Fruit fly (Drosophila melanogaster) whole organism, wandering third instar larva: ENCODE data around the gene CG43203.

ENCODE experiments used
- CG32264 ChIP-seq: fragments of 200-800 bp; sonication (Bioruptor generic); optimal IDR thresholded peaks from 2 replicates; lab custom pipeline; 2016; ENCODE audit warnings: missing biosample characterization, missing genetic modification characterization
- CG9705 ChIP-seq: fragments of 200-800 bp; sonication (Bioruptor generic); optimal IDR thresholded peaks from 2 replicates; lab custom pipeline; 2018; ENCODE audit warnings: missing biosample characterization, mild to moderate bottlenecking, missing genetic modification characterization
- CrebA ChIP-seq: fragments of 200-800 bp; sonication (Bioruptor generic); optimal IDR thresholded peaks from 2 replicates; lab custom pipeline; 2016; ENCODE audit warnings: missing biosample characterization, mild to moderate bottlenecking, missing genetic modification characterization, borderline replicate concordance
- Dfd ChIP-seq: fragments of >200 bp; optimal IDR thresholded peaks from 2 replicates; lab custom pipeline; 2017; ENCODE audit warnings: missing biosample characterization, missing genetic modification characterization
- GATAd ChIP-seq: sonication (Bioruptor generic); optimal IDR thresholded peaks from 2 replicates; lab custom pipeline; 2016; ENCODE audit warnings: missing biosample characterization, missing genetic modification characterization
- HLH106 ChIP-seq: fragments of 200-800 bp; optimal IDR thresholded peaks from 3 replicates; lab custom pipeline; 2019; ENCODE audit warnings: missing biosample characterization, mild to moderate bottlenecking, missing genetic modification characterization, moderate library complexity
- Hnf4 ChIP-seq: fragments of 200-800 bp; sonication (Bioruptor generic); optimal IDR thresholded peaks from 2 replicates; lab custom pipeline; 2016; ENCODE audit warnings: missing biosample characterization, mild to moderate bottlenecking, missing genetic modification characterization
- Hr78 ChIP-seq: fragments of >200 bp; optimal IDR thresholded peaks from 2 replicates; lab custom pipeline; 2017; ENCODE audit warnings: missing biosample characterization, missing genetic modification characterization
- Hr83 ChIP-seq: fragments of 200-300 bp; sonication (Bioruptor generic); optimal IDR thresholded peaks from 2 replicates; lab custom pipeline; 2016; ENCODE audit warnings: missing biosample characterization, mild to moderate bottlenecking, missing genetic modification characterization, moderate library complexity; ENCODE audit not compliant: poor library complexity, severe bottlenecking
- Jra ChIP-seq: sonication (Bioruptor generic); optimal IDR thresholded peaks from 2 replicates; lab custom pipeline; 2016; ENCODE audit warnings: missing biosample characterization, missing genetic modification characterization
- Mio ChIP-seq: sonication (Bioruptor generic); optimal IDR thresholded peaks from 2 replicates; lab custom pipeline; 2016; ENCODE audit warnings: missing biosample characterization, missing genetic modification characterization
- Myc ChIP-seq: fragments of >200 bp; optimal IDR thresholded peaks from 2 replicates; lab custom pipeline; 2017
- N ChIP-seq: fragments of >200 bp; optimal IDR thresholded peaks from 2 replicates; lab custom pipeline; 2018; ENCODE audit warnings: missing biosample characterization, missing external identifiers, missing genetic modification characterization
- OdsH ChIP-seq: fragments of 200-800 bp; sonication (Bioruptor generic); optimal IDR thresholded peaks from 2 replicates; lab custom pipeline; 2016; ENCODE audit warnings: missing biosample characterization, mild to moderate bottlenecking, missing genetic modification characterization
- Rel ChIP-seq, 2 experiments: fragments of 200-800 bp; sonication (Bioruptor generic) in 1 of 2; optimal IDR thresholded peaks; 2 replicates in 1 of 2; 3 replicates in 1 of 2; lab custom pipeline; 2016 to 2019; ENCODE audit warnings: mild to moderate bottlenecking in 2 of 2, missing biosample characterization in 2 of 2, missing genetic modification characterization in 2 of 2, moderate library complexity in 1 of 2
- Vsx2 ChIP-seq: fragments of 200-300, 225-300 bp; sonication (Bioruptor generic); optimal IDR thresholded peaks from 2 replicates; lab custom pipeline; 2018; ENCODE audit warnings: missing biosample characterization, missing genetic modification characterization; ENCODE audit not compliant: partially characterized antibody
- br ChIP-seq: fragments of 200-800 bp; sonication (Bioruptor generic); optimal IDR thresholded peaks from 2 replicates; lab custom pipeline; 2016; ENCODE audit warnings: missing biosample characterization, missing genetic modification characterization
- brk ChIP-seq: fragments of 200-800 bp; sonication (Bioruptor generic); optimal IDR thresholded peaks from 2 replicates; lab custom pipeline; 2016; ENCODE audit warnings: missing biosample characterization, mild to moderate bottlenecking, missing genetic modification characterization
- dl ChIP-seq, 2 experiments: fragments of 175-275, 200-275 bp in 1 of 2; fragments of 200-275 bp in 1 of 2; sonication (Bioruptor generic); optimal IDR thresholded peaks; lab custom pipeline; 2018; ENCODE audit warnings: mild to moderate bottlenecking in 2 of 2, missing biosample characterization in 2 of 2, missing genetic modification characterization in 2 of 2, moderate library complexity in 2 of 2; ENCODE audit not compliant: partially characterized antibody in 2 of 2, insufficient read depth in 1 of 2
- dsf ChIP-seq: sonication (Bioruptor generic); optimal IDR thresholded peaks from 2 replicates; lab custom pipeline; 2016; ENCODE audit warnings: missing biosample characterization, missing genetic modification characterization, borderline replicate concordance
- ey ChIP-seq: fragments of 200-800 bp; sonication (Bioruptor generic); optimal IDR thresholded peaks from 2 replicates; lab custom pipeline; 2016; ENCODE audit warnings: missing biosample characterization, missing genetic modification characterization
- foxo ChIP-seq, 2 experiments: fragments of 200-800 bp; sonication (Bioruptor generic); optimal IDR thresholded peaks; 2 replicates in 1 of 2; 3 replicates in 1 of 2; lab custom pipeline; 2016 to 2017; ENCODE audit warnings: missing biosample characterization in 2 of 2, missing genetic modification characterization in 2 of 2
- fru ChIP-seq: fragments of 200-800 bp; sonication (Bioruptor generic); optimal IDR thresholded peaks from 3 replicates; lab custom pipeline; 2016; ENCODE audit warnings: missing biosample characterization, mild to moderate bottlenecking, missing genetic modification characterization
- h ChIP-seq: fragments of 200-800 bp; sonication (Bioruptor generic); optimal IDR thresholded peaks from 3 replicates; lab custom pipeline; 2016; ENCODE audit warnings: missing biosample characterization, mild to moderate bottlenecking, missing genetic modification characterization
- jim ChIP-seq: fragments of 175-275, 200-325 bp; sonication (Bioruptor generic); optimal IDR thresholded peaks from 2 replicates; lab custom pipeline; 2016; ENCODE audit warnings: missing biosample characterization, mild to moderate bottlenecking, missing genetic modification characterization
- lola ChIP-seq: fragments of >200 bp; optimal IDR thresholded peaks from 2 replicates; lab custom pipeline; 2017; ENCODE audit warnings: missing biosample characterization, missing genetic modification characterization
- pan ChIP-seq: fragments of >200 bp; optimal IDR thresholded peaks from 2 replicates; lab custom pipeline; 2017
- psq ChIP-seq: fragments of 200-800 bp; sonication (Bioruptor generic); optimal IDR thresholded peaks from 3 replicates; lab custom pipeline; 2017; ENCODE audit warnings: missing biosample characterization, mild to moderate bottlenecking, missing genetic modification characterization, moderate library complexity
- rgr ChIP-seq: fragments of 200-800 bp; sonication (Bioruptor generic); optimal IDR thresholded peaks from 3 replicates; lab custom pipeline; 2016; ENCODE audit warnings: missing biosample characterization, mild to moderate bottlenecking, missing genetic modification characterization
- sv ChIP-seq: fragments of 200-800 bp; sonication (Bioruptor generic); optimal IDR thresholded peaks from 3 replicates; lab custom pipeline; 2016; ENCODE audit warnings: missing biosample characterization, missing genetic modification characterization
- tai ChIP-seq: sonication (Bioruptor generic); optimal IDR thresholded peaks from 2 replicates; lab custom pipeline; 2016; ENCODE audit warnings: missing biosample characterization, missing genetic modification characterization
- usp ChIP-seq: fragments of >200 bp; optimal IDR thresholded peaks from 2 replicates; lab custom pipeline; 2017; ENCODE audit warnings: missing biosample characterization, missing genetic modification characterization
- woc ChIP-seq: sonication (Bioruptor generic); optimal IDR thresholded peaks from 2 replicates; lab custom pipeline; 2016; ENCODE audit warnings: missing biosample characterization, mild to moderate bottlenecking, missing genetic modification characterization

CG43203 gene

DNA sequence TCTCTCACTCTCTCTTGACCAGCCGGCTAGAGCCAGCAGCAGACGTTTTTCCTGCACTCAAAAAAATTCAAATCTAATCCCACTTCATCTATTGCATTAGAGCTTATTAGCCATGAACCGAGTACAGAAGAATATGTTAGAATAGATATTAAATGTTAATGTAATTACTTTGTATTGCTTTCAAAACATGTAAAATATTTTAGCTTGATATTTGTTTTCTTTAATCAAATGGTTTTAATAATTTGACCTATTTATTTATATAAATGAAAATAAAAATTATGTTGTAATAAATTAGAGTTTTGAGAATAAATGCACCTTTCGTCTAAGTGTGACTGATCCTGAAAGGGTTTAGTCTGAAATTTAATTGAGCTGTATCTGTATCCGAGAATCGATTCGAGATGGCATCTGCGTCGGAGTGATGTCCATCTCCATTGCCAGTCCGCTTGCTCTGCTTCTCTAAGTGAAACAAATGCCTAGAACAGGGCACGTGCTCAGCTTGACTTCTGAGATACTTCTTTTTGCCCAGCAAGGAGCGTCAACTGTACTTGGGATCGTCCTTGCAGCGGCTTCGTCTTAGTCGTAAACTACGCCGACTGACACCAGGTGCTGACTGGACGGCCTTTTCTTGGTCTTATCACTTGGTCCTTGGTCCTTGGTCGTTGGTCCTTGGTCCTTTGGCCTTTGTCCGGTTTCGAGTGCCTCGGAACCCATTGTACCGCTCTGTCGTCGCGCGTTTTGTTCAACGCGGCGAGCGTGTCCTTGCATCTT, 13.4 kb upstream of the CG43203 start:
- TF ChIP-seq woc (no peak), Jra (GFP tag; lab: Kevin White, UChicago) (no peak), Hnf4 (no peak), psq (GFP tag; lab: Kevin White, UChicago) (no peak), brk (GFP tag; lab: Kevin White, UChicago) (no peak), rgr (no peak), Rel (GFP tag; optimal IDR thresholded peaks at IDR 0.05; lab: Kevin White, UChicago) (no peak), Rel (tag; optimal IDR thresholded peaks at IDR 0.05; lab: Kevin White, UChicago) (no peak), OdsH (GFP tag; lab: Kevin White, UChicago) (no peak), dsf (GFP tag; lab: Kevin White, UChicago) (no peak), pan (lab: Kevin White, UChicago) (no peak), CG32264 (no peak), usp (no peak), Hr83 (GFP tag; lab: Kevin White, UChicago) (no peak), HLH106 (tag; lab: Kevin White, UChicago) (no peak), GATAd (GFP tag; lab: Kevin White, UChicago) (no peak), Hr78 (GFP tag; lab: Kevin White, UChicago) (no peak), br (GFP tag; lab: Kevin White, UChicago) (no peak), CrebA (GFP tag; lab: Kevin White, UChicago) (no peak), foxo (GFP tag; optimal IDR thresholded peaks at IDR 0.05; lab: Kevin White, UChicago) (no peak), h (no peak)
- TF ChIP-seq, all 38 proteins: peak for 0

DNA sequence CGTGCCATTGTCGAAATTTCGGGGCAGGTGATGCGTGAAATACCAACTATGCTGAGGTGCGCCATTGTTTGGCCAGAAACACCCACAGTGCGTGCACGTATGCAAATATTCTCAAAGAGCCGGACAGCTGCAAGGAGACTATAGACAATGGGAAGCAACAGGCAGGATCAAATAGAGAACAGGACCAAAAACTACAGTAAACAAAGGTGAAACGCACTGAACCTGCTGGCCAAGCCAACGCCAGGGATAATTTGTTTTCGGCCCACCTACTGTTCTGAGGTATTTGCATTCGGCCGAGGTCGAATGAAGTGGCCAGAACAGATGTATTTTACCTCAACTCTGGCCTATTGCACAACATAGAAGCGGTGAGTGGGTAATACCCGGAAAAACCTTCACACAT, 12.1 kb upstream of the CG43203 start:
- TF ChIP-seq jim (GFP tag; lab: Kevin White, UChicago) (no peak), Hnf4 (no peak), N (GFP tag; lab: Kevin White, UChicago) (no peak), HLH106 (tag; lab: Kevin White, UChicago) (no peak), h (no peak), Mio (GFP tag; lab: Kevin White, UChicago) (no peak), Vsx2 (GFP tag; lab: Kevin White, UChicago) (no peak), Myc (lab: Kevin White, UChicago) (no peak), dl (GFP tag; optimal IDR thresholded peaks at IDR 0.05; lab: Kevin White, UChicago; ENCODE audit: insufficient read depth in 1 of 2, partially characterized antibody in 2 of 2) (no peak), rgr (no peak), OdsH (GFP tag; lab: Kevin White, UChicago) (no peak), CrebA (GFP tag; lab: Kevin White, UChicago) (no peak), br (GFP tag; lab: Kevin White, UChicago) (no peak), Hr83 (GFP tag; lab: Kevin White, UChicago) (no peak), tai (GFP tag; lab: Kevin White, UChicago) (no peak)

dm6 chr3R:19343534-19344325, 10.1 kb upstream of the CG43203 start:
- TF ChIP-seq usp (no peak), dl (GFP tag; optimal IDR thresholded peaks at IDR 0.05; lab: Kevin White, UChicago; ENCODE audit: insufficient read depth in 1 of 2, partially characterized antibody in 2 of 2) (no peak)

- TF ChIP-seq HLH106 (tag; lab: Kevin White, UChicago) (no peak), Hr83 (GFP tag; lab: Kevin White, UChicago) (no peak), h (no peak)
These were observed 8.6 kb upstream of the CG43203 start for dm6 chr3R:19345214-19345613.

DNA sequence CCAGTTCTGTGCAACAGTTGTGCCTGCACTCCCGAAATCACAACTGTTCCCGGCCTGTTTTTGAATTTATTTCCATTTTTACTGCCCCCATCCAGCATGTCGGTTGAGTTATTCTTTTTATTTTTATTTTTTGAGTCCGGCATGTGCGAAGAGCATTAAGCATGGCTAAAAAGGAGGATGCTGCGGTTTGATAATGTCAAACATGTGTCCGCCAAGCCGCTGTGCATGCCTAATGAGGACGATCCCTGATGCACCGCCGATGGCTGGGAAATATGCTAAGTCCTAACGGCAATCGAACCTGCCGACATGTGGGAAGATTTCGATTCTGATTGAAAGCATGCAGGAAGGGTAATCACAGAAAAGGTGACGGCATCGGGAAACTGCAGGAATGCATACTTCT, 7.3 kb upstream of the CG43203 start:
- TF ChIP-seq ey (GFP tag; lab: Kevin White, UChicago) = no peak
- no peak for TF ChIP-seq br (GFP tag; lab: Kevin White, UChicago)
- TF ChIP-seq GATAd (GFP tag; lab: Kevin White, UChicago) = no peak
- no peak for TF ChIP-seq Hr78 (GFP tag; lab: Kevin White, UChicago)
- TF ChIP-seq Mio (GFP tag; lab: Kevin White, UChicago) = no peak
- no peak for TF ChIP-seq rgr
- TF ChIP-seq Dfd (GFP tag; lab: Kevin White, UChicago) = no peak
- TF ChIP-seq Hr83 (GFP tag; lab: Kevin White, UChicago) = no peak
- no peak for TF ChIP-seq CG9705 (GFP tag; lab: Kevin White, UChicago)
- TF ChIP-seq fru = no peak
- TF ChIP-seq tai (GFP tag; lab: Kevin White, UChicago) = no peak
- TF ChIP-seq h = no peak
- no peak for TF ChIP-seq Vsx2 (GFP tag; lab: Kevin White, UChicago)
- no peak for TF ChIP-seq usp
- TF ChIP-seq lola (GFP tag; lab: Kevin White, UChicago) = no peak
- TF ChIP-seq pan (lab: Kevin White, UChicago) = no peak
- no peak for TF ChIP-seq jim (GFP tag; lab: Kevin White, UChicago)
- TF ChIP-seq foxo (GFP tag; optimal IDR thresholded peaks at IDR 0.05; lab: Kevin White, UChicago) = no peak
- no peak for TF ChIP-seq dl (GFP tag; optimal IDR thresholded peaks at IDR 0.05; lab: Kevin White, UChicago; ENCODE audit: insufficient read depth in 1 of 2, partially characterized antibody in 2 of 2)
- TF ChIP-seq sv (GFP tag; lab: Kevin White, UChicago) = no peak
